Fruit fly (Drosophila melanogaster): Measurements from ENCODE around the gene CG8036.

The CG8036 gene

DNA sequence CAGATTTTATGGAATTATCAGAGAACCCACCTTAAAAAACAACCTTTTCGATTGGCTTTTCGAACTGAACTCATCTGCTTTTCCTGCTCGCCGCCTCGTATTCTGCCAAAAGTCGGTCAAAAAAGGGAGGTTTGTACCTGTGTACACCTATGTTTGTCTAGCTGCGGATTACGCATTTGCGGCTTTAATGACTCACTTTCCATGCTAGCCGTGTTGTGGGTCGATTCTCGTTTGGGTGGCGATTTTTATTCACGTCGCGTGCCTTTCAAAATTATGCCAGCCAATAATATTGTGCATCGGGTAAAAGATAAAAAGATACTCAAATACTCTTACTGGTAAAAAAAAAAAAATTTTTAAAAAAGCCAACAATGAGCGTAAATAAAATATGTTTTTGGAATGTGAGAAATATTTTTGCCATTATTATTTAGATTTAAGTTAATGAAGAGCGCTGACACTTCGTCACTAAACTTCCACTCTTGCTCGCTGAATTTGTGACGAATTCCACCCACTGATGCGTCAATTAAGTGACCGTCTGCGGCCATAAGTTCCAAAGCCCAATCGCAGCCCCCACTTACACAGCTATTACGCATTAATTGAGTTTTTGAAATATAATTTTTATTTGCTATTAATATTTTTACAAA is 22.0 kb upstream of the CG8036 start, which contains the start of gene Cyp313b1:
TSS of gene Cyp313b1 (minus strand) at position 71 of the 641 bp plus-strand sequence.
- no peak for TF ChIP-seq Scr (GFP tag; IDR thresholded peaks at IDR 0.05; ENCODE audit: partially characterized antibody)
- TF ChIP-seq lmd (GFP tag; IDR thresholded peaks at IDR 0.05): no peak
- no peak for TF ChIP-seq Ada2b (GFP tag; IDR thresholded peaks at IDR 0.05)
- TF ChIP-seq CG10979 (tag; optimal IDR thresholded peaks at IDR 0.05): no peak
- TF ChIP-seq al (GFP tag; IDR thresholded peaks at IDR 0.05): no peak
- no peak for TF ChIP-seq scrt (GFP tag; optimal IDR thresholded peaks at IDR 0.05)
- no peak for TF ChIP-seq grau (tag; optimal IDR thresholded peaks at IDR 0.05)
- no peak for TF ChIP-seq croc (GFP tag; conservative IDR thresholded peaks at IDR 0.05)
- TF ChIP-seq CG6175 (GFP tag; IDR thresholded peaks at IDR 0.05): no peak
- no peak for TF ChIP-seq Max (GFP tag; optimal IDR thresholded peaks at IDR 0.05)
- TF ChIP-seq CrebB (tag; optimal IDR thresholded peaks at IDR 0.05): no peak
- TF ChIP-seq org-1 (GFP tag; optimal IDR thresholded peaks at IDR 0.05): no peak
- peak; percentile 22; the same call in 1 of the 4 replicates for TF ChIP-seq Gug (GFP tag; IDR thresholded peaks at IDR 0.05)
- 0 out of 4 replicates have a peak, but pooled peaks have one; percentile 46 for TF ChIP-seq chinmo (GFP tag; IDR thresholded peaks at IDR 0.05; ENCODE audit: partially characterized antibody)
- TF ChIP-seq Dip3 (GFP tag; optimal IDR thresholded peaks at IDR 0.05): no peak
- no peak for TF ChIP-seq crol (GFP tag; IDR thresholded peaks at IDR 0.05)
- no peak for TF ChIP-seq HmgD (GFP tag; optimal IDR thresholded peaks at IDR 0.05)
- TF ChIP-seq CG31224 (GFP tag; IDR thresholded peaks at IDR 0.05): peak; percentile 65
- TF ChIP-seq CG43689 (GFP tag; IDR thresholded peaks at IDR 0.05): no peak
- TF ChIP-seq unpg (GFP tag; optimal IDR thresholded peaks at IDR 0.05): peak; percentile 4
- TF ChIP-seq Bdp1 (GFP tag; optimal IDR thresholded peaks at IDR 0.05): no peak
- TF ChIP-seq dpn (GFP tag; optimal IDR thresholded peaks at IDR 0.05): peak in 1 of 2 experiments; percentile 6
- TF ChIP-seq ranshi (GFP tag; IDR thresholded peaks at IDR 0.05): no peak
- TF ChIP-seq Xrp1 (GFP tag; IDR thresholded peaks at IDR 0.05): 0 out of 2 replicates have a peak, but pooled peaks have one; percentile 29
- TF ChIP-seq CG11456 (GFP tag; IDR thresholded peaks at IDR 0.05): no peak
- TF ChIP-seq shn (GFP tag; optimal IDR thresholded peaks at IDR 0.05): no peak
- TF ChIP-seq Taf1 (GFP tag; IDR thresholded peaks at IDR 0.05): no peak
- TF ChIP-seq Lhr (GFP tag; optimal IDR thresholded peaks at IDR 0.05): no peak
- TF ChIP-seq Rx (GFP tag; IDR thresholded peaks at IDR 0.05): 0 out of 2 replicates have a peak, but pooled peaks have one; percentile 17
- TF ChIP-seq CG2199 (GFP tag; IDR thresholded peaks at IDR 0.05): no peak
- TF ChIP-seq D19B (GFP tag; optimal IDR thresholded peaks at IDR 0.05): no peak
- no peak for TF ChIP-seq CG17361 (GFP tag; IDR thresholded peaks at IDR 0.05)
- TF ChIP-seq ab (GFP tag; optimal IDR thresholded peaks at IDR 0.05): no peak
- TF ChIP-seq CG12104 (GFP tag; optimal IDR thresholded peaks at IDR 0.05): no peak
- TF ChIP-seq CkIIα-i1 (GFP tag; IDR thresholded peaks at IDR 0.05): no peak
- no peak for TF ChIP-seq Ets97D (GFP tag; optimal IDR thresholded peaks at IDR 0.05)
- TF ChIP-seq Atf3 (GFP tag; optimal IDR thresholded peaks at IDR 0.05): no peak
- TF ChIP-seq CG15269 (tag; optimal IDR thresholded peaks at IDR 0.05): no peak
- no peak for TF ChIP-seq Six4 (GFP tag; optimal IDR thresholded peaks at IDR 0.05)
- no peak for TF ChIP-seq Elba2 (GFP tag; optimal IDR thresholded peaks at IDR 0.05)
- TF ChIP-seq CoRest (tag; optimal IDR thresholded peaks at IDR 0.05): no peak
- TF ChIP-seq Atf-2 (GFP tag; optimal IDR thresholded peaks at IDR 0.05): no peak
- TF ChIP-seq CG4282 (GFP tag; optimal IDR thresholded peaks at IDR 0.05): no peak
- peak; percentile 10 for TF ChIP-seq lilli (GFP tag; optimal IDR thresholded peaks at IDR 0.05)
- TF ChIP-seq pita (GFP tag; optimal IDR thresholded peaks at IDR 0.05): no peak
- no peak for TF ChIP-seq Hsf (GFP tag; optimal IDR thresholded peaks at IDR 0.05)
- no peak for TF ChIP-seq CG11696 (GFP tag; IDR thresholded peaks at IDR 0.05)
- no peak for TF ChIP-seq bbx (GFP tag; IDR thresholded peaks at IDR 0.05; ENCODE audit: partially characterized antibody)
- TF ChIP-seq phol (tag; optimal IDR thresholded peaks at IDR 0.05): no peak
- peak; percentile 89 for TF ChIP-seq Meics (GFP tag; optimal IDR thresholded peaks at IDR 0.05)
- no peak for TF ChIP-seq CG30431 (GFP tag; optimal IDR thresholded peaks at IDR 0.05)
- TF ChIP-seq gt (GFP tag; IDR thresholded peaks at IDR 0.05): no peak

All from whole organism, embryonic.